Fruit fly (Drosophila melanogaster): ENCODE results near the gene Rsod.

Rsod gene

DNA sequence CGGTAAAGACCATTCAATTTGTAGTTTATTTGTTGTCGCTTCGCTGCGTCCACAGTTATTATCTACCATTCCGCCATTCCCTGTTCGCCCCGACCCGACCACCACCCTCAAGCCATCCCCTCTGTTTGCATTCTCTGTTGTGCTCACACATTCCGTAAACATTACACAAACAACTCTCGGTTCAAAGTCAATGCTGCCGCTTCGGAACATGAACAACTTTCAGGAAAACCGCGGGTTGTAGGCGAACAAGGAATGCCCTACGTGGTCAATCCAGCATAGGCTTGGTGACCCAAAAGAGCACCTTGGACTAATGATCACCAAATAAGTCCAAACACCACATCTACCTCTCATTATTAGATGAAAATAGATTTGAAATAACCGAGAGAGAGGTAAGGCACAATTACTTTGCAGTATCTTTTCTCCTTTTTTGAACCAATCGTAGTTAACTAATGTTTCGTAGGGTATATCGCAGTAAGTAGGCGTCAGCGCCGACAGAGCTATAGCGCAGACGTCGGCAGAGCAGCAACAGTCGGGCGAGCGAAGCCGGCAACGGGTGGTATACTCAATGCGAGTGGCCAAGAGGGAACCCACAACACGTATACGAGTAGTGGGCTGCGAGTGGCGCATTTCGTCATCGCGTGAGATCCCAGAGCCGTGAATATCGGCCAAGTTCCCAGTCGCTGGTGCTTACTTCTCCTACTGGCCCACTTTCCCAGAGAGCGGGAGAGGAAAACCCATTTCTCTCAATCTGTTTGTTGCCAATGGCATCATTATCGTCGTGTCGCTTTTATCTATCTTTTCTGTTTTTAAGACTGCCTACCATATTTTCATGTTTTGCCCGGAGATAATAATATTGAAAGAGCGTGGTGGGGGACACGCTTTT lies 32.3 kb upstream of the Rsod start:
- TF ChIP-seq CG1620 (GFP tag; optimal IDR thresholded peaks at IDR 0.05) = peak; percentile 50
- peak; percentile 82 for TF ChIP-seq CG33017 (tag; optimal IDR thresholded peaks at IDR 0.05)
- no peak for TF ChIP-seq cnc (optimal IDR thresholded peaks at IDR 0.05)
- TF ChIP-seq Clk (GFP tag; optimal IDR thresholded peaks at IDR 0.05) = peak; percentile 84
- TF ChIP-seq bab1 (GFP tag; optimal IDR thresholded peaks at IDR 0.05) = peak; percentile 76
- TF ChIP-seq Crg-1 (GFP tag; optimal IDR thresholded peaks at IDR 0.05) = peak; percentile 58
- TF ChIP-seq tj (GFP tag; optimal IDR thresholded peaks at IDR 0.05) = peak; percentile 57
- TF ChIP-seq pad (GFP tag; optimal IDR thresholded peaks at IDR 0.05) = peak; percentile 66
- peak; percentile 91 for TF ChIP-seq toe (GFP tag; optimal IDR thresholded peaks at IDR 0.05)
- TF ChIP-seq CG14711 (tag; optimal IDR thresholded peaks at IDR 0.05) = peak; percentile 81
- TF ChIP-seq CG7101 (tag; optimal IDR thresholded peaks at IDR 0.05) = peak; percentile 85
- TF ChIP-seq cic (GFP tag; optimal IDR thresholded peaks at IDR 0.05) = peak; percentile 69
- TF ChIP-seq Hr96 (GFP tag; optimal IDR thresholded peaks at IDR 0.05) = peak; percentile 94
- TF ChIP-seq CG7045 (GFP tag; optimal IDR thresholded peaks at IDR 0.05) = peak; percentile 90
- TF ChIP-seq Mnt (GFP tag; optimal IDR thresholded peaks at IDR 0.05) = peak; percentile 71
- peak; percentile 91 for TF ChIP-seq CG11617 (GFP tag; optimal IDR thresholded peaks at IDR 0.05)
- peak; percentile 45 for TF ChIP-seq kay (GFP tag; ENCODE audit: borderline replicate concordance)
- TF ChIP-seq CG5204 (GFP tag; optimal IDR thresholded peaks at IDR 0.05) = peak; percentile 87
- peak; percentile 89 for TF ChIP-seq CG12768 (GFP tag; optimal IDR thresholded peaks at IDR 0.05)
- TF ChIP-seq ovo (GFP tag; optimal IDR thresholded peaks at IDR 0.05) = peak; percentile 34

- no peak for TF ChIP-seq tj (GFP tag; optimal IDR thresholded peaks at IDR 0.05)
- no peak for TF ChIP-seq CG1620 (GFP tag; optimal IDR thresholded peaks at IDR 0.05)
- no peak for TF ChIP-seq Hr96 (GFP tag; optimal IDR thresholded peaks at IDR 0.05)
- no peak for TF ChIP-seq CG33017 (tag; optimal IDR thresholded peaks at IDR 0.05)
- TF ChIP-seq toe (GFP tag; optimal IDR thresholded peaks at IDR 0.05) = no peak
- TF ChIP-seq CG5204 (GFP tag; optimal IDR thresholded peaks at IDR 0.05) = no peak
- TF ChIP-seq CG11617 (GFP tag; optimal IDR thresholded peaks at IDR 0.05) = no peak
- no peak for TF ChIP-seq CG7045 (GFP tag; optimal IDR thresholded peaks at IDR 0.05)
- TF ChIP-seq CG7101 (tag; optimal IDR thresholded peaks at IDR 0.05) = no peak
- TF ChIP-seq pad (GFP tag; optimal IDR thresholded peaks at IDR 0.05) = no peak
- no peak for TF ChIP-seq cic (GFP tag; optimal IDR thresholded peaks at IDR 0.05)
- no peak for TF ChIP-seq bab1 (GFP tag; optimal IDR thresholded peaks at IDR 0.05)
- TF ChIP-seq CG14711 (tag; optimal IDR thresholded peaks at IDR 0.05) = no peak
- TF ChIP-seq ovo (GFP tag; optimal IDR thresholded peaks at IDR 0.05) = no peak
- no peak for TF ChIP-seq Crg-1 (GFP tag; optimal IDR thresholded peaks at IDR 0.05)
Measured at dm6 chr3R:30202898-30203103, 31.8 kb upstream of the Rsod start, which contains the start of gene CG9743. Gene CG9743, minus strand, starts transcription at chr3R:30202998.

- TF ChIP-seq kay (GFP tag; ENCODE audit: borderline replicate concordance) = no peak
- peak; percentile 4 for TF ChIP-seq CG12768 (GFP tag; optimal IDR thresholded peaks at IDR 0.05)
- no peak for TF ChIP-seq CG1620 (GFP tag; optimal IDR thresholded peaks at IDR 0.05)
- TF ChIP-seq CG14711 (tag; optimal IDR thresholded peaks at IDR 0.05) = no peak
- TF ChIP-seq toe (GFP tag; optimal IDR thresholded peaks at IDR 0.05) = no peak
- no peak for TF ChIP-seq CG7045 (GFP tag; optimal IDR thresholded peaks at IDR 0.05)
- no peak for TF ChIP-seq pad (GFP tag; optimal IDR thresholded peaks at IDR 0.05)
- TF ChIP-seq tj (GFP tag; optimal IDR thresholded peaks at IDR 0.05) = peak; percentile 4
- TF ChIP-seq Crg-1 (GFP tag; optimal IDR thresholded peaks at IDR 0.05) = no peak
- TF ChIP-seq CG11617 (GFP tag; optimal IDR thresholded peaks at IDR 0.05) = no peak
- TF ChIP-seq Mnt (GFP tag; optimal IDR thresholded peaks at IDR 0.05) = peak; percentile 29
- no peak for TF ChIP-seq CG33017 (tag; optimal IDR thresholded peaks at IDR 0.05)
- no peak for TF ChIP-seq Hr96 (GFP tag; optimal IDR thresholded peaks at IDR 0.05)
- TF ChIP-seq CG7101 (tag; optimal IDR thresholded peaks at IDR 0.05) = no peak
- peak; percentile 39 for TF ChIP-seq cic (GFP tag; optimal IDR thresholded peaks at IDR 0.05)
Measured at dm6 chr3R:30201064-30201463, 30.1 kb upstream of the Rsod start.

- TF ChIP-seq CG11617 (GFP tag; optimal IDR thresholded peaks at IDR 0.05) (no peak), Hr96 (GFP tag; optimal IDR thresholded peaks at IDR 0.05) (no peak), CG12768 (GFP tag; optimal IDR thresholded peaks at IDR 0.05) (no peak), cic (GFP tag; optimal IDR thresholded peaks at IDR 0.05) (peak; percentile 12), kay (GFP tag; ENCODE audit: borderline replicate concordance) (peak; percentile 61), bab1 (GFP tag; optimal IDR thresholded peaks at IDR 0.05) (no peak), toe (GFP tag; optimal IDR thresholded peaks at IDR 0.05) (no peak), CG1620 (GFP tag; optimal IDR thresholded peaks at IDR 0.05) (no peak)
Measured at dm6 chr3R:30200091-30200698, 29.2 kb upstream of the Rsod start.

DNA sequence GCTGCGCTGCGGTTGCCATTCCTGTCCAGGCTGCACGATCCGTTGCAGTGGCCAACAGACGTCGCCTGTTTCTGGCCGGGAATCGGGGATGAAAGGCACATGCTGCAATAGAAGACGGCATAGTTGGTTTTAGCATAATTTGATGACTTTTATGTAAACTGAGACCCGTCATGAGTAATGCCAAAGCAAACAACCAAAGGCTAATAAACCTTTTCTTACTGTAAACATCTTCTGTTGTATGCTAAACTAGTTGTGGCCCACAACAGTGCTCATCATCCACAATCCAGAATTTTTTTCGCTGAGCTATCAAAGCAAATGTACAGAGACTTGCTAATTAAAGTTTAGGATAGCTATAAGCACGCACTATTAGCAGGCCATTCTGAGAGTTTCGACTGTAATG lies 27.8 kb upstream of the Rsod start:
- TF ChIP-seq CG33017 (tag; optimal IDR thresholded peaks at IDR 0.05) (no peak), CG12768 (GFP tag; optimal IDR thresholded peaks at IDR 0.05) (no peak), Crg-1 (GFP tag; optimal IDR thresholded peaks at IDR 0.05) (no peak), tj (GFP tag; optimal IDR thresholded peaks at IDR 0.05) (no peak), CG5204 (GFP tag; optimal IDR thresholded peaks at IDR 0.05) (no peak), CG7101 (tag; optimal IDR thresholded peaks at IDR 0.05) (no peak), Clk (GFP tag; optimal IDR thresholded peaks at IDR 0.05) (no peak), cnc (optimal IDR thresholded peaks at IDR 0.05) (no peak), bab1 (GFP tag; optimal IDR thresholded peaks at IDR 0.05) (no peak), Mnt (GFP tag; optimal IDR thresholded peaks at IDR 0.05) (no peak), kay (GFP tag; ENCODE audit: borderline replicate concordance) (no peak), CG1620 (GFP tag; optimal IDR thresholded peaks at IDR 0.05) (no peak), pad (GFP tag; optimal IDR thresholded peaks at IDR 0.05) (no peak), cic (GFP tag; optimal IDR thresholded peaks at IDR 0.05) (no peak), toe (GFP tag; optimal IDR thresholded peaks at IDR 0.05) (no peak), ovo (GFP tag; optimal IDR thresholded peaks at IDR 0.05) (no peak), CG7045 (GFP tag; optimal IDR thresholded peaks at IDR 0.05) (no peak), CG14711 (tag; optimal IDR thresholded peaks at IDR 0.05) (no peak)

Measured in whole organism, adult.